Fruit fly (Drosophila melanogaster) S2 (cell line): ENCODE results near the gene CG34298.

Source experiments
- CG8478 ChIP-seq: fragments of >200 bp; optimal IDR thresholded peaks from 2 replicates; lab custom pipeline; 2018
- CTCF ChIP-seq, 2 experiments: fragments of >200 bp; optimal IDR thresholded peaks; 2 replicates each; lab custom pipeline; 2018

DNA sequence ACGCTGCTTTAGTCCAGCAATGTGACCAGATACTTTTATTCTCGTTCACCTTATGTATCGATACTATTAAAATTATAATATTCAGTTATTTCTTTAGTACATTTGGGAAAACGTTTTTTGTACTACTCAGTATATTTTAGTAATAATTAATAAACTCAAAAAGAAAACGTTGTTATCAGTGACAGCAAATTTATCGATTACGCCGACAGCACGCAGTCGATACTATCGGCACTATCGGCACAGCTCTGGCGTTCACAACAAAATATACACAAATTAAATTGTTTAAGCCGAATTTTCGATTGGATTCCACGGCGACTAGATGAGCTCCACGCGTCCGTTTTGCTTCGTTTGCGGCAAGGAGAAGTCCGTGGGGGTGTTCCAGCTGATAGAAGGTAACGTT lies 39.9 kb downstream of the CG34298 start, which contains the start of the genes janA, Sry-alpha and Sry-beta:
- no peak for TF ChIP-seq CTCF (optimal IDR thresholded peaks at IDR 0.05; lab: Kevin White, UChicago)
- no peak for TF ChIP-seq CG8478 (lab: Kevin White, UChicago)
